ENCODE assay signal across 2 worm cellular contexts in the genomic region with DNA sequence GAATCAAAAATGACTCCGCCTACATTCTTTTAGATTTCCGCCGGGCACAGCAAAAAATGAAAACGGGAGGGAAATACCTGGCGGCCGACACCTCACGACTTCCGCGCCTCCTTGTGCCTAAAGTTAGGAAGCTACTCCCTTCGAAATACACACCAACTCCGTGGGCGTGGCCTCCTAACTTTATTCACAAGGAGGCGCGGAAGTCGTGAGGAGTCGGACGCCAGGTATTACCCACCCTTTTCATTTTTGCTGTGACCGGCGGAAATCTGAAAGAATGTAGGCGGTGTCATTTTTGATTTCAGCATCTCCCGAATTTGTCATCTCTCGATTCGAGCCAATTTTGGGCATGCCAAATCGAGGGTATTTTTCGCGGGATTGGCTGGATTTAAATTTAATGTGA.
TF ChIP-seq lines count a peak whose summit lies in the region.

No protein-coding gene starts in this region.

TF ChIP-seq in whole organism, L4 larva, 104 proteins besides CTCF, POLR2A, EP300 and RAD21:
- TF ChIP-seq T20F7.1 (GFP tag; optimal IDR thresholded peaks at IDR 0.05; lab: Kevin White, UChicago), result no peak
- no peak for TF ChIP-seq fkh-10 (GFP tag; optimal IDR thresholded peaks at IDR 0.05; lab: Kevin White, UChicago)
- no peak for TF ChIP-seq egl-27 (tag; optimal IDR thresholded peaks at IDR 0.05; lab: Kevin White, UChicago)
- no peak for TF ChIP-seq nhr-111 (GFP tag; optimal IDR thresholded peaks at IDR 0.05; lab: Kevin White, UChicago)
- TF ChIP-seq daf-8 (GFP tag; IDR thresholded peaks at IDR 0.05; lab: Robert Waterston, UW), result no peak
- TF ChIP-seq dmd-8 (GFP tag; IDR thresholded peaks at IDR 0.05; lab: Robert Waterston, UW), result 0 out of 2 replicates have a peak, but pooled peaks have one; percentile 15
- no peak for TF ChIP-seq ctbp-1 (GFP tag; IDR thresholded peaks at IDR 0.05; lab: Robert Waterston, UW)
- TF ChIP-seq nhr-41 (GFP tag; IDR thresholded peaks at IDR 0.05; lab: Robert Waterston, UW), result no peak
- TF ChIP-seq snpc-1.2 (GFP tag; IDR thresholded peaks at IDR 0.05; lab: Robert Waterston, UW), result 0 out of 2 replicates have a peak, but pooled peaks have one; percentile 48
- TF ChIP-seq aha-1 (tag; lab: Kevin White, UChicago), result peak; percentile 20
- TF ChIP-seq dmd-6 (GFP tag; IDR thresholded peaks at IDR 0.05; lab: Robert Waterston, UW), result no peak
- TF ChIP-seq madf-9 (GFP tag; conservative IDR thresholded peaks at IDR 0.05; lab: Robert Waterston, UW), result no peak
- TF ChIP-seq cey-2 (tag; optimal IDR thresholded peaks at IDR 0.05; lab: Kevin White, UChicago; ENCODE audit: borderline replicate concordance, insufficient read depth), result no peak
- no peak for TF ChIP-seq F44E2.7 (GFP tag; IDR thresholded peaks at IDR 0.05; lab: Robert Waterston, UW)
- no peak for TF ChIP-seq daf-19 (GFP tag; conservative IDR thresholded peaks at IDR 0.05; lab: Robert Waterston, UW)
- TF ChIP-seq pqm-1 (tag; optimal IDR thresholded peaks at IDR 0.05; lab: Kevin White, UChicago), result no peak

TF ChIP-seq in whole organism, young adult, 124 proteins besides CTCF, POLR2A, EP300 and RAD21:
- TF ChIP-seq ceh-40 (GFP tag; IDR thresholded peaks at IDR 0.05; lab: Robert Waterston, UW), result no peak
- TF ChIP-seq snpc-4 (GFP tag; optimal IDR thresholded peaks at IDR 0.05; lab: Kevin White, UChicago), result peak; percentile 54
- TF ChIP-seq snpc-4 (tag; optimal IDR thresholded peaks at IDR 0.05; lab: Kevin White, UChicago), result peak in 2 of 4 experiments; percentile 82 to 93
- TF ChIP-seq tbx-9 (tag; optimal IDR thresholded peaks at IDR 0.05; lab: Kevin White, UChicago; ENCODE audit: borderline replicate concordance), result no peak
- no peak for TF ChIP-seq gei-17 (GFP tag; optimal IDR thresholded peaks at IDR 0.05; lab: Kevin White, UChicago)
- TF ChIP-seq F33H1.4 (GFP tag; IDR thresholded peaks at IDR 0.05; lab: Robert Waterston, UW), result no peak
- peak; percentile 68 for TF ChIP-seq snpc-1.1 (tag; optimal IDR thresholded peaks at IDR 0.05; lab: Kevin White, UChicago; ENCODE audit: insufficient read depth)

Comparison
In these comparisons a context has a peak if more than half of its experiments do, and no peak if none do; other contexts are left out.
1. Of the 7 proteins assayed by ChIP-seq in both whole organism, young adult and whole organism, L4 larva: peak only in whole organism, young adult: snpc-4; only in whole organism, L4 larva: none; in both: none; in neither: 6.